Worm (Caenorhabditis elegans): ENCODE data around the gene cmtr-1.
A peak's percentile ranks its signal among the peaks of the same experiment; 100 is the strongest.

The cmtr-1 gene

ce11 chrII:15014380-15014779 lies 11.5 kb upstream of the cmtr-1 start, which contains the start of gene Y53F4B.51:
Gene Y53F4B.51, minus strand, starts transcription at chrII:15014442.
- TF ChIP-seq eor-1 (tag; optimal IDR thresholded peaks at IDR 0.05) (no peak), skn-1 (tag; optimal IDR thresholded peaks at IDR 0.05) (no peak), lin-15B (tag; optimal IDR thresholded peaks at IDR 0.05) (no peak), nhr-11 (tag; optimal IDR thresholded peaks at IDR 0.05) (no peak), ceh-9 (tag; optimal IDR thresholded peaks at IDR 0.05) (no peak), mdl-1 (tag; optimal IDR thresholded peaks at IDR 0.05) (no peak), fkh-2 (tag; optimal IDR thresholded peaks at IDR 0.05) (no peak), snpc-4 (tag; optimal IDR thresholded peaks at IDR 0.05) (no peak), elt-1 (tag; optimal IDR thresholded peaks at IDR 0.05) (no peak), ztf-11 (tag; optimal IDR thresholded peaks at IDR 0.05) (no peak), nhr-25 (tag; optimal IDR thresholded peaks at IDR 0.05) (no peak), ceh-16 (tag; optimal IDR thresholded peaks at IDR 0.05) (no peak), ZK546.5 (tag; optimal IDR thresholded peaks at IDR 0.05) (no peak), sea-2 (GFP tag; optimal IDR thresholded peaks at IDR 0.05) (no peak), fkh-10 (GFP tag; optimal IDR thresholded peaks at IDR 0.05) (no peak)

ce11 chrII:15015669-15016068 lies 10.2 kb upstream of the cmtr-1 start:
- TF ChIP-seq ceh-82 (tag; optimal IDR thresholded peaks at IDR 0.05), result no peak
- peak; percentile 23 for TF ChIP-seq fkh-10 (GFP tag; optimal IDR thresholded peaks at IDR 0.05)
- no peak for TF ChIP-seq ztf-4 (tag; optimal IDR thresholded peaks at IDR 0.05)
- no peak for TF ChIP-seq aly-2 (tag; optimal IDR thresholded peaks at IDR 0.05)
- TF ChIP-seq eor-1 (tag; optimal IDR thresholded peaks at IDR 0.05), result no peak
- TF ChIP-seq ceh-9 (tag; optimal IDR thresholded peaks at IDR 0.05), result no peak
- TF ChIP-seq lin-39 (tag; optimal IDR thresholded peaks at IDR 0.05), result no peak
- no peak for TF ChIP-seq fkh-2 (tag; optimal IDR thresholded peaks at IDR 0.05)

- TF ChIP-seq fkh-10 (GFP tag; optimal IDR thresholded peaks at IDR 0.05), result no peak
Observed at ce11 chrII:15018923-15019322, 7.0 kb upstream of the cmtr-1 start, which contains the start of gene Y53F4B.12. Gene Y53F4B.12, plus strand, starts transcription at chrII:15019223.

- no peak for TF ChIP-seq daf-12 (tag; optimal IDR thresholded peaks at IDR 0.05)
- TF ChIP-seq nfya-1 (tag; optimal IDR thresholded peaks at IDR 0.05; ENCODE audit: insufficient read depth), result no peak
- peak; percentile 13 for TF ChIP-seq lin-15B (tag; optimal IDR thresholded peaks at IDR 0.05)
- TF ChIP-seq fos-1 (tag; optimal IDR thresholded peaks at IDR 0.05), result no peak
- TF ChIP-seq ceh-82 (tag; optimal IDR thresholded peaks at IDR 0.05), result no peak
- no peak for TF ChIP-seq unc-39 (tag; optimal IDR thresholded peaks at IDR 0.05)
Observed at ce11 chrII:15025100-15025499, 814 bp upstream of the cmtr-1 start.

ce11 chrII:15026389-15026788 lies 475 bp downstream of the cmtr-1 start:
- TF ChIP-seq elt-2 (tag; optimal IDR thresholded peaks at IDR 0.05) (no peak), nhr-28 (tag; optimal IDR thresholded peaks at IDR 0.05) (no peak)

ce11 chrII:15037782-15038181 lies 11.9 kb downstream of the cmtr-1 start, which contains the start of gene Y53F4B.14:
Gene Y53F4B.14, plus strand, starts transcription at chrII:15037991.
- TF ChIP-seq pha-4 (tag; optimal IDR thresholded peaks at IDR 0.05) (no peak), nhr-12 (tag; optimal IDR thresholded peaks at IDR 0.05) (no peak), egl-5 (tag; optimal IDR thresholded peaks at IDR 0.05) (no peak)

- TF ChIP-seq fkh-2 (tag; optimal IDR thresholded peaks at IDR 0.05), result no peak
- no peak for TF ChIP-seq egl-27 (tag; optimal IDR thresholded peaks at IDR 0.05)
- TF ChIP-seq nhr-67 (tag; optimal IDR thresholded peaks at IDR 0.05), result no peak
- TF ChIP-seq nhr-28 (tag; optimal IDR thresholded peaks at IDR 0.05), result no peak
- no peak for TF ChIP-seq nhr-11 (tag; optimal IDR thresholded peaks at IDR 0.05)
- no peak for TF ChIP-seq tbx-2 (tag; optimal IDR thresholded peaks at IDR 0.05)
- no peak for TF ChIP-seq pha-4 (tag; optimal IDR thresholded peaks at IDR 0.05)
- no peak for TF ChIP-seq nfya-1 (tag; optimal IDR thresholded peaks at IDR 0.05; ENCODE audit: insufficient read depth)
- TF ChIP-seq eor-1 (tag; optimal IDR thresholded peaks at IDR 0.05), result no peak
- TF ChIP-seq ceh-28 (tag; optimal IDR thresholded peaks at IDR 0.05), result no peak
- no peak for TF ChIP-seq jun-1 (tag; optimal IDR thresholded peaks at IDR 0.05)
- no peak for TF ChIP-seq pqm-1 (tag; optimal IDR thresholded peaks at IDR 0.05)
- TF ChIP-seq ztf-11 (tag; optimal IDR thresholded peaks at IDR 0.05), result no peak
- TF ChIP-seq snpc-4 (tag; optimal IDR thresholded peaks at IDR 0.05), result no peak
Observed at ce11 chrII:15039104-15039503, 13.2 kb downstream of the cmtr-1 start, which contains the start of gene trip-4. Gene trip-4, plus strand, starts transcription at chrII:15039404.

Measured in whole organism, L3 larva.